Worm (Caenorhabditis elegans): ENCODE data around the gene znf-782.

ce11 chrIV:1058504-1058903 is 8.8 kb downstream of the znf-782 start:
- TF ChIP-seq F13C5.2 (tag; optimal IDR thresholded peaks at IDR 0.05), result no peak
- TF ChIP-seq sea-1 (GFP tag; conservative IDR thresholded peaks at IDR 0.05), result no peak
